Fruit fly (Drosophila melanogaster) whole organism, prepupa: ENCODE measurements around the gene EMC5.

Experiments
- Blimp-1 ChIP-seq: fragments of 200-800 bp; sonication (Bioruptor generic); optimal IDR thresholded peaks from 3 replicates; lab custom pipeline; 2017; ENCODE audit warnings: missing biosample characterization, missing genetic modification characterization, mild to moderate bottlenecking, moderate library complexity, missing genetic modification reagents
- CG10631 ChIP-seq: fragments of 200-800 bp; sonication (Bioruptor generic); optimal IDR thresholded peaks from 2 replicates; lab custom pipeline; 2016; ENCODE audit warnings: missing biosample characterization, missing genetic modification characterization
- CG16779 ChIP-seq: fragments of 200-800 bp; sonication (Bioruptor generic); optimal IDR thresholded peaks from 3 replicates; lab custom pipeline; 2017; ENCODE audit warnings: missing biosample characterization, mild to moderate bottlenecking, missing genetic modification characterization
- CG3032 ChIP-seq: fragments of 200-800 bp; optimal IDR thresholded peaks from 2 replicates; lab custom pipeline; 2019; ENCODE audit warnings: missing biosample characterization, mild to moderate bottlenecking, missing genetic modification characterization, moderate library complexity
- CG31627 ChIP-seq: fragments of 200-800 bp; sonication (Bioruptor generic); optimal IDR thresholded peaks from 3 replicates; lab custom pipeline; 2016; ENCODE audit warnings: missing biosample characterization, missing genetic modification characterization
- CG32006 ChIP-seq: fragments of 200-800 bp; sonication (Bioruptor generic); optimal IDR thresholded peaks from 3 replicates; lab custom pipeline; 2017; ENCODE audit warnings: missing biosample characterization, mild to moderate bottlenecking, missing genetic modification characterization
- CG34406 ChIP-seq: fragments of 200-800 bp; sonication (Bioruptor generic); optimal IDR thresholded peaks from 3 replicates; lab custom pipeline; 2016; ENCODE audit warnings: missing biosample characterization, missing genetic modification characterization
- CG3919 ChIP-seq: fragments of 200-800 bp; sonication (Bioruptor generic); optimal IDR thresholded peaks from 3 replicates; lab custom pipeline; 2016; ENCODE audit warnings: missing biosample characterization, missing genetic modification characterization
- CG4318 ChIP-seq: fragments of 200-800 bp; sonication (Bioruptor generic); optimal IDR thresholded peaks from 3 replicates; lab custom pipeline; 2017; ENCODE audit warnings: missing biosample characterization, mild to moderate bottlenecking, missing genetic modification characterization
- CG6163 ChIP-seq: fragments of 200-800 bp; sonication (Bioruptor generic); IDR thresholded peaks from 3 replicates; pipeline ENCODE4 v1.3.6; 2022; ENCODE audit warnings: missing biosample characterization, missing genetic modification characterization
- CG6276 ChIP-seq: fragments of 200-800 bp; sonication (Bioruptor generic); optimal IDR thresholded peaks from 2 replicates; lab custom pipeline; 2017; ENCODE audit warnings: missing biosample characterization, mild to moderate bottlenecking, missing genetic modification characterization
- CG6854 ChIP-seq: fragments of 200-800 bp; sonication (Bioruptor generic); optimal IDR thresholded peaks from 2 replicates; lab custom pipeline; 2017; ENCODE audit warnings: missing biosample characterization, mild to moderate bottlenecking, missing genetic modification characterization
- CG7368 ChIP-seq: fragments of 200-800 bp; sonication (Bioruptor generic); optimal IDR thresholded peaks from 3 replicates; lab custom pipeline; 2016; ENCODE audit warnings: missing biosample characterization, missing genetic modification characterization
- CG8119 ChIP-seq: fragments of 200-800 bp; sonication (Bioruptor generic); IDR thresholded peaks from 3 replicates; pipeline ENCODE4 v1.3.6; 2022; ENCODE audit warnings: missing biosample characterization, missing genetic modification characterization
- CG8632 ChIP-seq: fragments of 200-800 bp; sonication (Bioruptor generic); optimal IDR thresholded peaks from 3 replicates; lab custom pipeline; 2016; ENCODE audit warnings: missing biosample characterization, missing genetic modification characterization
- Eip75B ChIP-seq: fragments of 200-800 bp; sonication (Bioruptor generic); optimal IDR thresholded peaks from 3 replicates; lab custom pipeline; 2016; ENCODE audit warnings: missing biosample characterization, missing genetic modification characterization
- Eip78C ChIP-seq: fragments of 200-800 bp; sonication (Bioruptor generic); peaks from one replicate; lab custom pipeline; 2016; ENCODE audit warnings: missing biosample characterization, missing genetic modification characterization
- Eip93F ChIP-seq: fragments of 200-800 bp; sonication (Bioruptor generic); optimal IDR thresholded peaks from 2 replicates; lab custom pipeline; 2016; ENCODE audit warnings: missing biosample characterization, mild to moderate bottlenecking, missing genetic modification characterization
- Ets21C ChIP-seq: fragments of 200-800 bp; sonication (Bioruptor generic); optimal IDR thresholded peaks from 3 replicates; lab custom pipeline; 2016; ENCODE audit warnings: missing biosample characterization, missing genetic modification characterization
- Ets96B ChIP-seq: fragments of 200-800 bp; optimal IDR thresholded peaks from 2 replicates; lab custom pipeline; 2019; ENCODE audit warnings: missing biosample characterization, mild to moderate bottlenecking, missing genetic modification characterization, moderate library complexity
- Gug ChIP-seq: fragments of 200-800 bp; sonication (Bioruptor generic); IDR thresholded peaks from 2 replicates; pipeline ENCODE4 v1.3.6; 2022; ENCODE audit warnings: missing biosample characterization, missing genetic modification characterization
- Hr38 ChIP-seq: sonication (Bioruptor generic); optimal IDR thresholded peaks from 2 replicates; lab custom pipeline; 2016; ENCODE audit warnings: missing biosample characterization, missing genetic modification characterization
- Lpt ChIP-seq: fragments of 200-800 bp; sonication (Bioruptor generic); optimal IDR thresholded peaks from 3 replicates; lab custom pipeline; 2016; ENCODE audit warnings: missing biosample characterization, missing genetic modification characterization
- Met ChIP-seq: fragments of 200-800 bp; sonication (Bioruptor generic); optimal IDR thresholded peaks from 3 replicates; lab custom pipeline; 2016; ENCODE audit warnings: missing biosample characterization, missing genetic modification characterization
- Sox102F ChIP-seq: fragments of 200-800 bp; sonication (Bioruptor generic); optimal IDR thresholded peaks from 2 replicates; lab custom pipeline; 2016; ENCODE audit warnings: missing biosample characterization, mild to moderate bottlenecking, missing genetic modification characterization
- Sox14 ChIP-seq: fragments of 200-800 bp; sonication (Bioruptor generic); optimal IDR thresholded peaks from 3 replicates; lab custom pipeline; 2016; ENCODE audit warnings: missing biosample characterization, missing genetic modification characterization
- acj6 ChIP-seq: fragments of 200-800 bp; sonication (Bioruptor generic); optimal IDR thresholded peaks from 3 replicates; lab custom pipeline; 2016; ENCODE audit warnings: missing biosample characterization, missing genetic modification characterization
- cyc ChIP-seq: fragments of 200-800 bp; sonication (Bioruptor generic); optimal IDR thresholded peaks from 3 replicates; lab custom pipeline; 2016; ENCODE audit warnings: missing biosample characterization, missing genetic modification characterization
- dac ChIP-seq: fragments of 200-800 bp; sonication (Bioruptor generic); optimal IDR thresholded peaks from 2 replicates; lab custom pipeline; 2017; ENCODE audit warnings: missing biosample characterization, mild to moderate bottlenecking, missing genetic modification characterization
- eg ChIP-seq: fragments of 200-800 bp; sonication (Bioruptor generic); IDR thresholded peaks from 3 replicates; pipeline ENCODE4 v1.3.6; 2022; ENCODE audit warnings: missing biosample characterization, missing genetic modification characterization
- fd59A ChIP-seq: fragments of 200-800 bp; sonication (Bioruptor generic); optimal IDR thresholded peaks from 2 replicates; lab custom pipeline; 2017; ENCODE audit warnings: missing biosample characterization, mild to moderate bottlenecking, missing genetic modification characterization, missing genetic modification reagents
- fkh ChIP-seq: fragments of 200-800 bp; sonication (Bioruptor generic); optimal IDR thresholded peaks from 3 replicates; lab custom pipeline; 2017; ENCODE audit warnings: missing biosample characterization, mild to moderate bottlenecking, missing genetic modification characterization, moderate library complexity
- lz ChIP-seq: fragments of 200-800 bp; sonication (Bioruptor generic); optimal IDR thresholded peaks from 3 replicates; lab custom pipeline; 2016; ENCODE audit warnings: missing biosample characterization, missing genetic modification characterization
- net ChIP-seq: fragments of 200-800 bp; sonication (Bioruptor generic); optimal IDR thresholded peaks from 3 replicates; lab custom pipeline; 2016; ENCODE audit warnings: missing biosample characterization, missing genetic modification characterization
- pdm3 ChIP-seq: fragments of 200-800 bp; sonication (Bioruptor generic); optimal IDR thresholded peaks from 3 replicates; lab custom pipeline; 2016; ENCODE audit warnings: missing biosample characterization, missing genetic modification characterization
- salr ChIP-seq, 2 experiments: fragments of 200-800 bp; sonication (Bioruptor generic); optimal IDR thresholded peaks; 3 replicates each; lab custom pipeline; 2016 to 2018; ENCODE audit warnings: missing biosample characterization in 2 of 2, missing genetic modification characterization in 2 of 2, mild to moderate bottlenecking in 1 of 2
- spab ChIP-seq: fragments of 200-800 bp; sonication (Bioruptor generic); optimal IDR thresholded peaks from 2 replicates; lab custom pipeline; 2017; ENCODE audit warnings: missing biosample characterization, mild to moderate bottlenecking, missing genetic modification characterization, missing genetic modification reagents
- svp ChIP-seq: fragments of 200-800 bp; sonication (Bioruptor generic); peaks from one replicate; lab custom pipeline; 2016; ENCODE audit warnings: missing biosample characterization, missing genetic modification characterization
- topi ChIP-seq: fragments of 200-800 bp; sonication (Bioruptor generic); optimal IDR thresholded peaks from 3 replicates; lab custom pipeline; 2016; ENCODE audit warnings: missing biosample characterization, missing genetic modification characterization
- vri ChIP-seq: fragments of 200-800 bp; sonication (Bioruptor generic); optimal IDR thresholded peaks from 3 replicates; lab custom pipeline; 2016; ENCODE audit warnings: missing biosample characterization, mild to moderate bottlenecking, missing genetic modification characterization

EMC5 gene

dm6 chr2L:19009130-19009529 lies 21.6 kb downstream of the EMC5 start, which contains the start of gene RpL30 (continued):
- TF ChIP-seq CG8632 (GFP tag; lab: Kevin White, UChicago) = peak; percentile 61
- peak; percentile 98 for TF ChIP-seq CG6854
- TF ChIP-seq dac (GFP tag; lab: Kevin White, UChicago) = peak; percentile 60
- TF ChIP-seq vri (GFP tag; lab: Kevin White, UChicago) = peak; percentile 83
- TF ChIP-seq fkh (GFP tag; lab: Kevin White, UChicago) = peak; percentile 79
- TF ChIP-seq svp = peak; percentile 73
- TF ChIP-seq Met (GFP tag; lab: Kevin White, UChicago) = peak; percentile 85
- TF ChIP-seq pdm3 = peak; percentile 70
- TF ChIP-seq topi (GFP tag; lab: Kevin White, UChicago) = peak; percentile 84
- TF ChIP-seq CG10631 (GFP tag; lab: Kevin White, UChicago) = peak; percentile 33
- TF ChIP-seq Sox14 = peak; percentile 81
- peak; percentile 91 for TF ChIP-seq CG3919
- 0 out of 3 replicates have a peak, but pooled peaks have one; percentile 44 for TF ChIP-seq CG8119 (GFP tag; lab: Robert Waterston, UW)
- TF ChIP-seq salr (GFP tag; optimal IDR thresholded peaks at IDR 0.05; lab: Kevin White, UChicago) = peak in 1 of 2 experiments; percentile 84
- TF ChIP-seq fd59A (GFP tag; lab: Kevin White, UChicago) = peak; percentile 43
- peak; percentile 54 for TF ChIP-seq Blimp-1 (GFP tag; lab: Kevin White, UChicago)
- no peak for TF ChIP-seq Lpt (GFP tag; lab: Kevin White, UChicago)
- TF ChIP-seq Ets21C (GFP tag; lab: Kevin White, UChicago) = peak; percentile 31
- TF ChIP-seq Eip75B (GFP tag; lab: Kevin White, UChicago) = peak; percentile 83
- TF ChIP-seq Ets96B (tag; lab: Kevin White, UChicago) = peak; percentile 60
- TF ChIP-seq Hr38 = no peak
- peak; percentile 85 for TF ChIP-seq eg (GFP tag; lab: Robert Waterston, UW)
- peak; percentile 86 for TF ChIP-seq Sox102F (GFP tag; lab: Kevin White, UChicago)
- peak; percentile 90 for TF ChIP-seq net (GFP tag; lab: Kevin White, UChicago)
- peak; percentile 82 for TF ChIP-seq lz
- TF ChIP-seq, all 60 proteins: peak for 55

DNA sequence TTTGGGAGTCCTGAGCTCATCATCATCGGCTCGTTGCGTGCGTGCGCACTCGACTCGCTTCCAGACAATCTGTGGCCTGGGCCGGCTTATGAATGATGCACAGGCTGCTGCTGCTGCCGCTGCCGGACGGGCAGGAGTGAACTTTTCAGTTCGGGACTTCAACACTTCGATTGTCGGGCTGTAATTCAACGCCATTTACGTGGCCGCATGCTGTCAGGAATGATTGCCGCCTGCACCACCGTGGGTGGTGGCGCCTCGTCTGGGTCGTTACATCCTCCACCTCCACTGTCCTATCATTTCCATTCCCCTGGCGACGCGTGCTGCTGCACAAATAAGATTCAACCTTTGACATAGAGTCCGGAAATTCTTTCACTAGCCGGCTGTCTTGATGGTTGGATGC lies 22.5 kb downstream of the EMC5 start:
- TF ChIP-seq CG16779 (tag; lab: Kevin White, UChicago) = no peak
- TF ChIP-seq topi (GFP tag; lab: Kevin White, UChicago) = no peak
- TF ChIP-seq cyc (GFP tag; lab: Kevin White, UChicago) = no peak
- no peak for TF ChIP-seq Eip93F
- no peak for TF ChIP-seq Ets21C (GFP tag; lab: Kevin White, UChicago)
- TF ChIP-seq CG6276 (GFP tag; lab: Kevin White, UChicago) = no peak
- no peak for TF ChIP-seq pdm3
- TF ChIP-seq fkh (GFP tag; lab: Kevin White, UChicago) = no peak
- no peak for TF ChIP-seq CG3032 (tag; lab: Kevin White, UChicago)
- no peak for TF ChIP-seq CG32006 (GFP tag; lab: Kevin White, UChicago)
- TF ChIP-seq Eip78C (GFP tag; lab: Kevin White, UChicago) = no peak
- TF ChIP-seq Eip75B (GFP tag; lab: Kevin White, UChicago) = no peak
- TF ChIP-seq CG7368 = no peak
- TF ChIP-seq CG31627 (GFP tag; lab: Kevin White, UChicago) = no peak
- no peak for TF ChIP-seq acj6 (GFP tag; lab: Kevin White, UChicago)
- TF ChIP-seq CG6163 (GFP tag; lab: Robert Waterston, UW) = no peak
- no peak for TF ChIP-seq Ets96B (tag; lab: Kevin White, UChicago)
- TF ChIP-seq spab (GFP tag; lab: Kevin White, UChicago) = no peak
- no peak for TF ChIP-seq net (GFP tag; lab: Kevin White, UChicago)
- TF ChIP-seq Gug = no peak

DNA sequence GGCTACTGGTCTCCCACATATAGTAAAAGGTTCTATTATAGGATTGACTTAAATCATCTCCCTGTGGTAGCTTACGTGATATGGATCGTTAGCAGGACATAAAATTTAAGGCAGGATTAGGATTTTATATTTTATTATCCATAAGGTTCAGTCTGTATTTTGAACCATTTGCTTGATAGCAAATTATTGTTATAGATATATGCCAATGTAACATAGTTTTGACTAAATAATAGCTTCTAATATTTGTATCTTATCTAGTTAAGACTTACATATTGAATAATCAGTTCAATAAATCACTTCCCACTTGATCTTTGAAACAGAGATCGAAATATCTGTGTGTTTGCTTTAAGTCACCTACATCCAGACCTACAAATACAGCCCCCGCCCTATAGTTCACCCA lies 23.1 kb downstream of the EMC5 start, which contains the start of gene robl37BC:
robl37BC (plus strand) TSS at position 301 of the 400 bp plus-strand sequence.
- TF ChIP-seq fkh (GFP tag; lab: Kevin White, UChicago) = no peak
- TF ChIP-seq CG4318 = no peak
- TF ChIP-seq pdm3 = no peak
- no peak for TF ChIP-seq CG8119 (GFP tag; lab: Robert Waterston, UW)
- TF ChIP-seq vri (GFP tag; lab: Kevin White, UChicago) = no peak
- no peak for TF ChIP-seq CG34406 (GFP tag; lab: Kevin White, UChicago)
